Fruit fly (Drosophila melanogaster): ENCODE data around the gene FER.

dm6 chr3R:9401127-9401603, 6.8 kb upstream of the FER start, which contains the start of the genes RpL34b and CG8132:
- TF ChIP-seq HLH3B (GFP tag; IDR thresholded peaks at IDR 0.05) (peak; percentile 93), CG6175 (GFP tag; IDR thresholded peaks at IDR 0.05) (peak; percentile 96), Eip74EF (GFP tag; optimal IDR thresholded peaks at IDR 0.05) (peak in 1 of 2 experiments; percentile 87), Med (GFP tag) (peak; percentile 99), CG7786 (GFP tag; optimal IDR thresholded peaks at IDR 0.05) (peak; percentile 95), NC2β (GFP tag; optimal IDR thresholded peaks at IDR 0.05) (peak; percentile 98), lmd (GFP tag; IDR thresholded peaks at IDR 0.05) (peak; percentile 95), lab (GFP tag; optimal IDR thresholded peaks at IDR 0.05) (peak; percentile 98), sd (tag; optimal IDR thresholded peaks at IDR 0.05) (peak; percentile 87), dmrt11E (tag; optimal IDR thresholded peaks at IDR 0.05) (peak; percentile 92), Ravus (GFP tag; IDR thresholded peaks at IDR 0.05) (peak; percentile 79), Dll (GFP tag; IDR thresholded peaks at IDR 0.05; ENCODE audit: partially characterized antibody) (peak; percentile 25; the same call in 1 of the 4 replicates)

Data from whole organism, embryonic.